Fruit fly (Drosophila melanogaster): ENCODE results near the gene loco.

DNA sequence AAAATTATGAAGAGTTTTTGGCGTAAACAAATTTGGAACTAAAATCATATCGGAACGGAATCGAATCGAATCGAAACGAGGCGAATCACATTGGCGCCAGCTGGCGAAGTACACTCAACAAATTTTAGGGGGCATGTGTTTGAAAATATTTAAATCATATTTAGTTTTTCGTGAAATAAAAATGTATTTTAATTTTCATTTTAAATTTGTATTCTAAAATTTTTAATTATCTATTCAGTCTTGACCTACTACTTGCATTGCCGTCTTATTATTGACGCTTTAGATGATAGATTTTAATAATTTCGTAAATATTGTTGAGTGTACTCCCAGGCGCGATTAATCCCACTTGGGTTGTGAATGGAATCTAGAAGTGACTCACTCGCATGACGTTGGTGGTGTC, 10.0 kb downstream of the loco start:
- no peak for TF ChIP-seq CG15710 (tag; optimal IDR thresholded peaks at IDR 0.05)
- TF ChIP-seq Ets98B (GFP tag; IDR thresholded peaks at IDR 0.05): no peak
- TF ChIP-seq CG12605 (GFP tag; IDR thresholded peaks at IDR 0.05): no peak
- TF ChIP-seq CG8301 (tag; optimal IDR thresholded peaks at IDR 0.05): no peak
- no peak for TF ChIP-seq EcR (GFP tag; optimal IDR thresholded peaks at IDR 0.05)
- no peak for TF ChIP-seq gl (tag; optimal IDR thresholded peaks at IDR 0.05)
- no peak for TF ChIP-seq Pif1B (GFP tag; optimal IDR thresholded peaks at IDR 0.05)
- TF ChIP-seq CG13204 (GFP tag; optimal IDR thresholded peaks at IDR 0.05): no peak
- no peak for TF ChIP-seq Snoo (tag; optimal IDR thresholded peaks at IDR 0.05)
- no peak for TF ChIP-seq CG17806 (tag; optimal IDR thresholded peaks at IDR 0.05)
- TF ChIP-seq fd96Ca (GFP tag; IDR thresholded peaks at IDR 0.05): no peak
- TF ChIP-seq CG9948 (tag; optimal IDR thresholded peaks at IDR 0.05): no peak
- TF ChIP-seq Pif1A (GFP tag; optimal IDR thresholded peaks at IDR 0.05): no peak

Data from whole organism, pupa.